Fruit fly (Drosophila melanogaster): ENCODE measurements around the gene vri.

The vri gene

dm6 chr2L:5306373-5306997 is 17.7 kb downstream of the vri start (continued):
- TF ChIP-seq Blimp-1 (GFP tag; optimal IDR thresholded peaks at IDR 0.05) (peak; percentile 18), CG2712 (tag; optimal IDR thresholded peaks at IDR 0.05) (no peak), MBD-R2 (GFP tag; IDR thresholded peaks at IDR 0.05) (0 out of 2 replicates have a peak, but pooled peaks have one; percentile 23), chinmo (GFP tag; IDR thresholded peaks at IDR 0.05; ENCODE audit: partially characterized antibody) (peak; percentile 88; the same call in 3 of the 4 replicates), sob (GFP tag; IDR thresholded peaks at IDR 0.05) (peak; percentile 31; the same call in 1 of the 2 replicates), CG33557 (GFP tag; optimal IDR thresholded peaks at IDR 0.05) (no peak), hth (optimal IDR thresholded peaks at IDR 0.05) (no peak), CG8478 (optimal IDR thresholded peaks at IDR 0.05) (peak; percentile 80), usp (GFP tag; optimal IDR thresholded peaks at IDR 0.05) (no peak), otp (GFP tag; IDR thresholded peaks at IDR 0.05) (0 out of 3 replicates have a peak, but pooled peaks have one; percentile 20), CG8281 (tag; optimal IDR thresholded peaks at IDR 0.05) (no peak), gcm (GFP tag; optimal IDR thresholded peaks at IDR 0.05) (peak; percentile 30), Hr78 (GFP tag; optimal IDR thresholded peaks at IDR 0.05) (peak in 1 of 2 experiments; percentile 10), Med (GFP tag) (peak; percentile 68), C15 (GFP tag; IDR thresholded peaks at IDR 0.05) (no peak), nerfin-2 (GFP tag; IDR thresholded peaks at IDR 0.05; ENCODE audit: partially characterized antibody) (no peak), CG3163 (GFP tag; optimal IDR thresholded peaks at IDR 0.05) (peak; percentile 1), CG4730 (GFP tag; IDR thresholded peaks at IDR 0.05) (no peak), vnd (GFP tag; IDR thresholded peaks at IDR 0.05; ENCODE audit: partially characterized antibody) (no peak), CG10267 (tag; optimal IDR thresholded peaks at IDR 0.05) (no peak), Pdp1 (GFP tag; optimal IDR thresholded peaks at IDR 0.05) (peak in 1 of 2 experiments; percentile 91), ftz-f1 (GFP tag; optimal IDR thresholded peaks at IDR 0.05) (peak; percentile 59), ttk (GFP tag; IDR thresholded peaks at IDR 0.05) (peak; percentile 70), Aef1 (GFP tag; IDR thresholded peaks at IDR 0.05) (peak; percentile 12; the same call in 1 of the 3 replicates), Jarid2 (GFP tag; optimal IDR thresholded peaks at IDR 0.05) (no peak), mirr (GFP tag; optimal IDR thresholded peaks at IDR 0.05) (no peak), CG6854 (GFP tag; optimal IDR thresholded peaks at IDR 0.05) (no peak), lmd (GFP tag; IDR thresholded peaks at IDR 0.05) (no peak), z (GFP tag; IDR thresholded peaks at IDR 0.05) (peak; percentile 42; the same call in 1 of the 3 replicates), ci (GFP tag; IDR thresholded peaks at IDR 0.05) (peak; percentile 39; the same call in 1 of the 3 replicates), CG9609 (GFP tag; optimal IDR thresholded peaks at IDR 0.05) (no peak), Hmr (GFP tag; optimal IDR thresholded peaks at IDR 0.05) (no peak), sna (GFP tag; IDR thresholded peaks at IDR 0.05; ENCODE audit: partially characterized antibody) (peak; percentile 52; the same call in 1 of the 2 replicates), CG15269 (tag; optimal IDR thresholded peaks at IDR 0.05) (no peak), CG1529 (GFP tag; optimal IDR thresholded peaks at IDR 0.05) (no peak), CG8924 (tag; optimal IDR thresholded peaks at IDR 0.05) (peak; percentile 17), CG12744 (GFP tag; optimal IDR thresholded peaks at IDR 0.05) (no peak), Elba2 (GFP tag; optimal IDR thresholded peaks at IDR 0.05) (no peak), chm (GFP tag; IDR thresholded peaks at IDR 0.05) (peak; percentile 19; the same call in 1 of the 2 replicates), Adf1 (GFP tag; IDR thresholded peaks at IDR 0.05) (peak; percentile 53), CG2875 (GFP tag; optimal IDR thresholded peaks at IDR 0.05) (peak; percentile 13), CG4328 (GFP tag; optimal IDR thresholded peaks at IDR 0.05) (peak; percentile 23)

All from whole organism, embryonic.